Worm (Caenorhabditis elegans): ENCODE measurements around the gene ztf-28.

Gene ztf-28

ce11 chrV:2133512-2133911 is 43.0 kb downstream of the ztf-28 start (continued):
- TF ChIP-seq D1046.2 (GFP tag; IDR thresholded peaks at IDR 0.05) (no peak), dve-1 (tag; optimal IDR thresholded peaks at IDR 0.05; ENCODE audit: insufficient read depth) (peak; percentile 23), unc-39 (tag; optimal IDR thresholded peaks at IDR 0.05) (no peak), madf-9 (GFP tag; conservative IDR thresholded peaks at IDR 0.05) (no peak), nhr-102 (tag; optimal IDR thresholded peaks at IDR 0.05) (no peak), ctbp-1 (GFP tag; IDR thresholded peaks at IDR 0.05) (peak; percentile 74; the same call in 1 of the 2 replicates), unc-62 (GFP tag; optimal IDR thresholded peaks at IDR 0.05 in 1 of 2) (no peak), unc-62 (tag; optimal IDR thresholded peaks at IDR 0.05) (no peak), unc-130 (GFP tag; optimal IDR thresholded peaks at IDR 0.05) (no peak), ceh-32 (tag; optimal IDR thresholded peaks at IDR 0.05; ENCODE audit: poor library complexity) (no peak), skn-1 (tag; optimal IDR thresholded peaks at IDR 0.05) (no peak), arid-1 (GFP tag; conservative IDR thresholded peaks at IDR 0.05) (0 out of 2 replicates have a peak, but pooled peaks have one; percentile 37), spr-3 (GFP tag; optimal IDR thresholded peaks at IDR 0.05) (no peak), mxl-3 (GFP tag; optimal IDR thresholded peaks at IDR 0.05) (peak; percentile 11), ztf-11 (tag; optimal IDR thresholded peaks at IDR 0.05) (no peak), T26A8.4 (GFP tag; IDR thresholded peaks at IDR 0.05) (no peak), nhr-6 (tag; optimal IDR thresholded peaks at IDR 0.05) (no peak), mxl-2 (GFP tag; conservative IDR thresholded peaks at IDR 0.05) (peak; percentile 97), jun-1 (tag; optimal IDR thresholded peaks at IDR 0.05) (no peak), egl-43 (GFP tag; IDR thresholded peaks at IDR 0.05) (0 out of 2 replicates have a peak, but pooled peaks have one; percentile 49), hlh-11 (tag; optimal IDR thresholded peaks at IDR 0.05) (peak; percentile 83), nhr-10 (tag; optimal IDR thresholded peaks at IDR 0.05) (no peak), vab-7 (GFP tag; IDR thresholded peaks at IDR 0.05) (no peak), lin-15B (tag; optimal IDR thresholded peaks at IDR 0.05) (no peak), F44E2.7 (GFP tag; IDR thresholded peaks at IDR 0.05) (no peak), lsy-2 (tag; optimal IDR thresholded peaks at IDR 0.05) (peak in 1 of 2 experiments; percentile 74), ceh-62 (tag; optimal IDR thresholded peaks at IDR 0.05) (no peak), zag-1 (tag; optimal IDR thresholded peaks at IDR 0.05) (no peak), lim-7 (GFP tag; IDR thresholded peaks at IDR 0.05) (no peak), nhr-111 (GFP tag; optimal IDR thresholded peaks at IDR 0.05) (no peak), tag-97 (GFP tag; IDR thresholded peaks at IDR 0.05) (no peak), snpc-4 (tag; optimal IDR thresholded peaks at IDR 0.05) (no peak), Y105C5A.15 (GFP tag; IDR thresholded peaks at IDR 0.05) (no peak), nhr-42 (GFP tag; IDR thresholded peaks at IDR 0.05) (no peak), dpl-1 (GFP tag; optimal IDR thresholded peaks at IDR 0.05) (peak; percentile 28), aha-1 (tag) (peak; percentile 95), duxl-1 (tag; optimal IDR thresholded peaks at IDR 0.05; ENCODE audit: poor library complexity) (no peak), Y75B8A.6 (GFP tag; IDR thresholded peaks at IDR 0.05) (no peak), T20F7.1 (GFP tag; optimal IDR thresholded peaks at IDR 0.05) (no peak), nhr-28 (tag; optimal IDR thresholded peaks at IDR 0.05) (peak; percentile 1), attf-4 (tag; optimal IDR thresholded peaks at IDR 0.05) (no peak), R02D3.7 (tag; optimal IDR thresholded peaks at IDR 0.05) (no peak), nhr-76 (tag; optimal IDR thresholded peaks at IDR 0.05) (no peak), lin-38 (GFP tag; IDR thresholded peaks at IDR 0.05) (peak; percentile 33), nhr-25 (tag; optimal IDR thresholded peaks at IDR 0.05; ENCODE audit: borderline replicate concordance, insufficient read depth) (no peak), pqm-1 (tag; optimal IDR thresholded peaks at IDR 0.05) (no peak), daf-8 (GFP tag; IDR thresholded peaks at IDR 0.05) (no peak), madf-5 (GFP tag; IDR thresholded peaks at IDR 0.05) (no peak), F49E8.2 (tag; optimal IDR thresholded peaks at IDR 0.05; ENCODE audit: borderline replicate concordance) (no peak), tra-1 (GFP tag; IDR thresholded peaks at IDR 0.05) (0 out of 2 replicates have a peak, but pooled peaks have one; percentile 32), ceh-28 (tag; optimal IDR thresholded peaks at IDR 0.05) (no peak), ama-1 (optimal IDR thresholded peaks at IDR 0.05) (no peak), zfp-2 (tag; optimal IDR thresholded peaks at IDR 0.05) (no peak)

All from whole organism, L4 larva.